In the genomic region with DNA sequence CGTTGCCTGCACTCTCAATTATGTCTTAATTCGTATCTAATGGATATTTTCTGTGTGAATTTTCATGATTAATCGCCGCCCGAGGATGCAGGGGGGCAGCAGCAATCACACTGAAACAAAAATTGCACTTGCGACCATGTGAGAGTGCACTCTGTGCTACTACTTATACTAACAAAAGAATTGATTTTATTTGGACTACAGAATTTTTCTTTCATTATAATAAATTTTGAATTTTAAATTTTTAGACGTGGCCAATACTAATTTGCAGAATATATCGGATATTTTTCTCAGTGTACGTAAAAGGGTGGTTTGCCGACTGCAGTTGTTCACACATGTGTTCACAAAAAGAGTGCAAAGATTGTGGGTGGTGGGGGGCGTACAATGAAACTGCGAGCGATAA, we compare ENCODE assay signal across 1 fruit fly cellular context.
TF ChIP-seq lines count a peak whose summit lies in the region.

No protein-coding gene starts in this region.

TF ChIP-seq in whole organism, embryonic, 481 proteins besides CTCF, POLR2A, EP300 and RAD21 (continued from another document):
- no peak for TF ChIP-seq stc (GFP tag; IDR thresholded peaks at IDR 0.05; lab: Robert Waterston, UW)
- no peak for TF ChIP-seq sd (tag; optimal IDR thresholded peaks at IDR 0.05; lab: Kevin White, UChicago)
- TF ChIP-seq lola (GFP tag; optimal IDR thresholded peaks at IDR 0.05; lab: Kevin White, UChicago), result peak in 1 of 3 experiments; percentile 28
- TF ChIP-seq sr (GFP tag; IDR thresholded peaks at IDR 0.05; lab: Robert Waterston, UW), result no peak
- TF ChIP-seq CG7928 (GFP tag; optimal IDR thresholded peaks at IDR 0.05; lab: Kevin White, UChicago), result no peak
- TF ChIP-seq CG5245 (GFP tag; optimal IDR thresholded peaks at IDR 0.05; lab: Kevin White, UChicago), result peak; percentile 1
- no peak for TF ChIP-seq CG9215 (GFP tag; IDR thresholded peaks at IDR 0.05; lab: Robert Waterston, UW)
- TF ChIP-seq CG12391 (tag; optimal IDR thresholded peaks at IDR 0.05; lab: Kevin White, UChicago), result no peak
- TF ChIP-seq her (GFP tag; optimal IDR thresholded peaks at IDR 0.05; lab: Kevin White, UChicago), result no peak
- TF ChIP-seq CG8478 (optimal IDR thresholded peaks at IDR 0.05; lab: Kevin White, UChicago), result no peak
- TF ChIP-seq bsh (GFP tag; optimal IDR thresholded peaks at IDR 0.05; lab: Kevin White, UChicago), result peak in 1 of 2 experiments; percentile 15
- TF ChIP-seq CG10321 (GFP tag; IDR thresholded peaks at IDR 0.05; lab: Robert Waterston, UW), result no peak
- TF ChIP-seq pan (optimal IDR thresholded peaks at IDR 0.05; lab: Kevin White, UChicago), result no peak
- TF ChIP-seq pan (GFP tag; optimal IDR thresholded peaks at IDR 0.05 in 1 of 2, IDR thresholded peaks at IDR 0.05 in 1 of 2), result peak in 1 of 2 experiments; percentile 6
- peak; percentile 65 for TF ChIP-seq CG18262 (tag; optimal IDR thresholded peaks at IDR 0.05; lab: Kevin White, UChicago)
- no peak for TF ChIP-seq CG10274 (GFP tag; optimal IDR thresholded peaks at IDR 0.05; lab: Kevin White, UChicago)
- TF ChIP-seq Myb (GFP tag; optimal IDR thresholded peaks at IDR 0.05; lab: Kevin White, UChicago), result no peak
